Worm (Caenorhabditis elegans): ENCODE results near the gene try-8.
A peak's percentile ranks its signal among the peaks of the same experiment; 100 is the strongest.

Gene try-8

ce11 chrV:7413107-7413774 is 40.9 kb downstream of the try-8 start, which contains the start of gene F18E3.11 (continued):
- TF ChIP-seq fkh-4 (tag; optimal IDR thresholded peaks at IDR 0.05; ENCODE audit: borderline replicate concordance) (no peak), elt-3 (tag; optimal IDR thresholded peaks at IDR 0.05) (peak in 3 of 6 experiments; percentile 31 to 88 (median 60)), nhr-71 (tag; optimal IDR thresholded peaks at IDR 0.05) (peak; percentile 74)

DNA sequence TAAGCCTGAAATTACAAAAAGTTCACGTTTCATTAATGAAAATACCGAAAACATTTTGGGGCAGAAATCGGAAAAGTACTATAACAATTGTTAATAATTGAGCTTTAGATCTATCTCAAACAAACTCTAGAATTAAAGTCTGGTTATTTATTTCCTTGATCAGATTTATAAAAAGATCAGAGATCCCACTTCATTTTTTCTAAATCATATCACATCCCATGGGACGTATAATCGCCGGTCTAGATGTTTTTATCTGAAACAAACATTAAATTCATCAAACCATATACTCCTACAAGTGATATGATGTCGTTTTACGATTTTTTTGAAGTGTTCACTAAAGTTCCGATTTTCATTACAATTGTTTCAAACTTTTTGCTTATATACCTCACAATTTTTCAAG is 42.4 kb downstream of the try-8 start, which contains the start of gene str-41:
str-41 (plus strand) TSS at position 301 of the 400 bp plus-strand sequence.
- TF ChIP-seq sptf-1 (tag; optimal IDR thresholded peaks at IDR 0.05) (no peak), lin-13 (GFP tag; optimal IDR thresholded peaks at IDR 0.05) (no peak), jun-1 (tag; optimal IDR thresholded peaks at IDR 0.05) (no peak), unc-86 (tag; optimal IDR thresholded peaks at IDR 0.05) (no peak), elt-3 (tag; optimal IDR thresholded peaks at IDR 0.05) (no peak), efl-1 (optimal IDR thresholded peaks at IDR 0.05) (no peak), efl-1 (GFP tag; optimal IDR thresholded peaks at IDR 0.05 in 1 of 2) (peak in 1 of 2 experiments; percentile 13)

DNA sequence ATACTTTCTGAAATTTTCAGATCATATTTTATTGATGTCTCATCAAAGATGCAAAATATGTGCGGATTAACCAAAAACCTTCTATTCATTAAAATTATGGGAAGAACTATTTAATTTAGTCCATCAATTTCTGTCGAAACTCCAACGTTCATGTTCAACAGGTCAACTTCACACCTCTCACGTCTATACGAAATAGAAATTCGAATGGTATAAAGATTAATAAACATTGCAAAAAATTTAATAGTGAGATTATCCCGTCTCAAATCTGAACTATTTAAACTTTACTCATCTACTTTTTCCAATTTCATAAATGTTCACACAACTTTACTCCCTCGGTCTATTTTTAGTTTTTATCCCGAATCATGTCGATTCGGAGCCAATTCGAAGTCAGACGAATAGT is 44.5 kb downstream of the try-8 start, which contains the start of gene R13D7.2:
R13D7.2 (plus strand) TSS at position 301 of the 400 bp plus-strand sequence.
- TF ChIP-seq lir-3 (tag; optimal IDR thresholded peaks at IDR 0.05; ENCODE audit: poor library complexity), result no peak
- TF ChIP-seq mab-9 (GFP tag; IDR thresholded peaks at IDR 0.05), result no peak
- no peak for TF ChIP-seq nhr-28 (tag; optimal IDR thresholded peaks at IDR 0.05)
- no peak for TF ChIP-seq alr-1 (tag; optimal IDR thresholded peaks at IDR 0.05; ENCODE audit: borderline replicate concordance)
- no peak for TF ChIP-seq ama-1 (optimal IDR thresholded peaks at IDR 0.05)
- no peak for TF ChIP-seq sup-37 (GFP tag; optimal IDR thresholded peaks at IDR 0.05)
- TF ChIP-seq ceh-63 (GFP tag; optimal IDR thresholded peaks at IDR 0.05), result no peak
- TF ChIP-seq nhr-84 (tag; optimal IDR thresholded peaks at IDR 0.05), result no peak

DNA sequence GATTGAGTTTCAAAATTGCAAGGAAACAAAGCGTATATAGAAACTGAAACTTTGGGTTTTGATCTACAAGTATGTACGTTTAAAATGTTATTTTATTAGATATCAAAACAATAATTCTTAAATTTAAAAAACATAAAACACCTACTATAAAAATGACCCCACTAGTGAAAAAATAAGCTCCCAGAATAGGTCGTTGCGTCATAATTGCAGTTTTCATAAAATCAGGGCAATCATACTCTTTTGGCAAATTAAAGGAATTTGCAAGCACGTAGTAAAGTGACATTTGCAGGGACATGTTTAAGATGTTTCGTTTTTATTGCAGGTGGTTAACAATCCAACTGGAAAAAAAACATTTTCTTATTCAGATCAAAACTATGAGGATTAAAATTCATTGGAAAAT is 45.6 kb downstream of the try-8 start, which contains the start of gene srt-6:
srt-6 (minus strand) TSS at position 295 of the 400 bp plus-strand sequence.
- no peak for TF ChIP-seq nhr-237 (tag; optimal IDR thresholded peaks at IDR 0.05)
- no peak for TF ChIP-seq lin-14 (GFP tag; optimal IDR thresholded peaks at IDR 0.05)
- no peak for TF ChIP-seq zip-4 (GFP tag; optimal IDR thresholded peaks at IDR 0.05)
- TF ChIP-seq ets-5 (GFP tag; IDR thresholded peaks at IDR 0.05), result no peak
- no peak for TF ChIP-seq ceh-88 (GFP tag; IDR thresholded peaks at IDR 0.05)
- TF ChIP-seq F16B12.6 (tag; optimal IDR thresholded peaks at IDR 0.05), result no peak
- no peak for TF ChIP-seq Y116A8C.19 (tag; optimal IDR thresholded peaks at IDR 0.05; ENCODE audit: borderline replicate concordance)
- TF ChIP-seq sptf-1 (tag; optimal IDR thresholded peaks at IDR 0.05), result no peak
- TF ChIP-seq ceh-8 (GFP tag; optimal IDR thresholded peaks at IDR 0.05), result no peak
- TF ChIP-seq nhr-90 (tag; optimal IDR thresholded peaks at IDR 0.05; ENCODE audit: poor library complexity), result no peak
- TF ChIP-seq tlp-1 (tag; optimal IDR thresholded peaks at IDR 0.05), result no peak
- no peak for TF ChIP-seq fos-1 (tag; optimal IDR thresholded peaks at IDR 0.05)
- no peak for TF ChIP-seq ama-1 (optimal IDR thresholded peaks at IDR 0.05)
- TF ChIP-seq zag-1 (tag; optimal IDR thresholded peaks at IDR 0.05), result no peak
- no peak for TF ChIP-seq lir-3 (tag; optimal IDR thresholded peaks at IDR 0.05; ENCODE audit: poor library complexity)
- no peak for TF ChIP-seq aha-1 (tag; optimal IDR thresholded peaks at IDR 0.05)
- no peak for TF ChIP-seq nhr-77 (tag; optimal IDR thresholded peaks at IDR 0.05)

- TF ChIP-seq nhr-28 (tag; optimal IDR thresholded peaks at IDR 0.05), result no peak
Measured at ce11 chrV:7403501-7403900, 50.6 kb downstream of the try-8 start.
